Worm (Caenorhabditis elegans) whole organism, L2 larva: ENCODE data around the gene F32D8.14.
A peak's percentile ranks its signal among the peaks of the same experiment; 100 is the strongest.

ENCODE experiments used
- C34F6.9 ChIP-seq: fragments of 150-350 bp; optimal IDR thresholded peaks from 2 replicates; lab custom pipeline; 2014; ENCODE audit warnings: missing biosample characterization, missing genetic modification characterization
- F13H6.1 ChIP-seq: sonication (generic microtip); optimal IDR thresholded peaks from 2 replicates; lab custom pipeline; 2016; ENCODE audit warnings: missing genetic modification characterization, missing compliant biosample characterization
- Y55F3AM.14 ChIP-seq: fragments of 200-800 bp; sonication (Bioruptor generic); optimal IDR thresholded peaks from 2 replicates; lab custom pipeline; 2018; ENCODE audit warnings: mild to moderate bottlenecking, missing genetic modification characterization, missing compliant biosample characterization
- ZK546.5 ChIP-seq: sonication (generic microtip); optimal IDR thresholded peaks from 2 replicates; lab custom pipeline; 2017; ENCODE audit warnings: missing biosample characterization, missing genetic modification characterization
- alr-1 ChIP-seq: fragments of 150-350 bp; optimal IDR thresholded peaks from 2 replicates; lab custom pipeline; 2014; ENCODE audit warnings: missing biosample characterization, missing genetic modification characterization
- aly-2 ChIP-seq: fragments of 150-350 bp; optimal IDR thresholded peaks from 2 replicates; lab custom pipeline; 2014; ENCODE audit warnings: missing biosample characterization, missing genetic modification characterization
- ama-1 ChIP-seq: fragments of 150-350 bp; optimal IDR thresholded peaks from 2 replicates; lab custom pipeline; 2018; ENCODE audit warnings: inconsistent platforms
- blmp-1 ChIP-seq: sonication (generic microtip); optimal IDR thresholded peaks from 2 replicates; lab custom pipeline; 2017; ENCODE audit warnings: missing genetic modification characterization, mild to moderate bottlenecking, missing compliant biosample characterization, antibody characterized with exemption, moderate library complexity; ENCODE audit not compliant: insufficient read depth
- ceh-82 ChIP-seq: fragments of 150-350 bp; optimal IDR thresholded peaks from 2 replicates; lab custom pipeline; 2014; ENCODE audit warnings: missing biosample characterization, missing genetic modification characterization
- crh-2 ChIP-seq: sonication (generic microtip); optimal IDR thresholded peaks from 2 replicates; lab custom pipeline; 2017; ENCODE audit warnings: missing biosample characterization, missing genetic modification characterization
- egl-27 ChIP-seq: sonication (generic microtip); optimal IDR thresholded peaks from 3 replicates; lab custom pipeline; 2017; ENCODE audit warnings: missing biosample characterization, missing genetic modification reagents, missing genetic modification characterization
- elt-1 ChIP-seq: fragments of 150-350 bp; optimal IDR thresholded peaks from 2 replicates; lab custom pipeline; 2014; ENCODE audit warnings: missing biosample characterization, missing genetic modification characterization
- elt-3 ChIP-seq: sonication (generic microtip); optimal IDR thresholded peaks from 2 replicates; lab custom pipeline; 2017; ENCODE audit warnings: missing biosample characterization, missing genetic modification characterization
- fos-1 ChIP-seq: fragments of 150-350 bp; optimal IDR thresholded peaks from 2 replicates; lab custom pipeline; 2014; ENCODE audit warnings: missing biosample characterization, missing genetic modification characterization
- gmeb-1 ChIP-seq: fragments of 150-350 bp; optimal IDR thresholded peaks from 2 replicates; lab custom pipeline; 2014; ENCODE audit warnings: missing biosample characterization, missing genetic modification characterization
- lin-11 ChIP-seq: fragments of 150-350 bp; sonication (generic microtip); optimal IDR thresholded peaks from 2 replicates; lab custom pipeline; 2014; ENCODE audit warnings: missing biosample characterization, missing genetic modification characterization, inconsistent platforms, mixed read lengths
- lin-13 ChIP-seq: fragments of 150-350 bp; optimal IDR thresholded peaks from 2 replicates; lab custom pipeline; 2014; ENCODE audit warnings: missing biosample characterization, missing genetic modification reagents, missing genetic modification characterization
- lin-39 ChIP-seq: fragments of 150-350 bp; optimal IDR thresholded peaks from 2 replicates; lab custom pipeline; 2014; ENCODE audit warnings: missing biosample characterization, missing genetic modification reagents, missing genetic modification characterization
- lsy-2 ChIP-seq, 2 experiments: fragments of 150-350 bp in 1 of 2; sonication (generic microtip) in 1 of 2; optimal IDR thresholded peaks; 2 replicates each; lab custom pipeline; 2014 to 2017; ENCODE audit warnings: missing biosample characterization in 2 of 2, missing genetic modification characterization in 2 of 2
- mbf-1 ChIP-seq: sonication (generic microtip); optimal IDR thresholded peaks from 2 replicates; lab custom pipeline; 2017; ENCODE audit warnings: missing biosample characterization, missing genetic modification characterization
- mdl-1 ChIP-seq, 2 experiments: fragments of 150-350 bp in 1 of 2; sonication (generic microtip) in 1 of 2; optimal IDR thresholded peaks; 2 replicates each; lab custom pipeline; 2017; ENCODE audit warnings: missing biosample characterization in 2 of 2, missing genetic modification characterization in 2 of 2
- nhr-10 ChIP-seq: sonication (generic microtip); optimal IDR thresholded peaks from 2 replicates; lab custom pipeline; 2017; ENCODE audit warnings: missing biosample characterization, missing genetic modification characterization
- nhr-11 ChIP-seq: fragments of 150-350 bp; optimal IDR thresholded peaks from 2 replicates; lab custom pipeline; 2014; ENCODE audit warnings: missing biosample characterization, missing genetic modification characterization
- nhr-12 ChIP-seq: fragments of 150-350 bp; optimal IDR thresholded peaks from 2 replicates; lab custom pipeline; 2014; ENCODE audit warnings: missing biosample characterization, missing genetic modification characterization
- nhr-129 ChIP-seq: fragments of 150-350 bp; optimal IDR thresholded peaks from 2 replicates; lab custom pipeline; 2014; ENCODE audit warnings: missing biosample characterization, missing genetic modification characterization
- nhr-21 ChIP-seq: fragments of 150-350 bp; optimal IDR thresholded peaks from 2 replicates; lab custom pipeline; 2014; ENCODE audit warnings: missing biosample characterization, missing genetic modification characterization
- nhr-25 ChIP-seq: fragments of 150-350 bp; sonication (generic microtip); optimal IDR thresholded peaks from 3 replicates; lab custom pipeline; 2014; ENCODE audit warnings: missing biosample characterization, missing genetic modification characterization
- nhr-6 ChIP-seq: fragments of 150-350 bp; optimal IDR thresholded peaks from 2 replicates; lab custom pipeline; 2014; ENCODE audit warnings: missing biosample characterization, missing genetic modification characterization
- nhr-77 ChIP-seq: fragments of 150-350 bp; optimal IDR thresholded peaks from 2 replicates; lab custom pipeline; 2014; ENCODE audit warnings: missing biosample characterization, missing genetic modification characterization
- peb-1 ChIP-seq: fragments of 150-350 bp; optimal IDR thresholded peaks from 2 replicates; lab custom pipeline; 2014; ENCODE audit warnings: missing biosample characterization, missing genetic modification characterization
- sem-4 ChIP-seq: fragments of 150-350 bp; optimal IDR thresholded peaks from 2 replicates; lab custom pipeline; 2014; ENCODE audit warnings: missing biosample characterization, missing genetic modification reagents, missing genetic modification characterization
- skn-1 ChIP-seq: sonication (generic microtip); optimal IDR thresholded peaks from 2 replicates; lab custom pipeline; 2017; ENCODE audit warnings: missing biosample characterization, missing genetic modification characterization
- sma-3 ChIP-seq: sonication (generic microtip); optimal IDR thresholded peaks from 2 replicates; lab custom pipeline; 2016; ENCODE audit warnings: missing genetic modification reagents, missing genetic modification characterization, missing compliant biosample characterization
- sma-9 ChIP-seq, 2 experiments: fragments of 150-350 bp in 1 of 2; sonication (generic microtip) in 1 of 2; optimal IDR thresholded peaks; 2 replicates each; lab custom pipeline; 2014 to 2016; ENCODE audit warnings: missing genetic modification characterization in 2 of 2, mild to moderate bottlenecking in 1 of 2, missing biosample characterization in 1 of 2, missing compliant biosample characterization in 1 of 2, missing genetic modification reagents in 1 of 2, moderate library complexity in 1 of 2
- snpc-4 ChIP-seq: fragments of 150-350 bp; optimal IDR thresholded peaks from 2 replicates; lab custom pipeline; 2014; ENCODE audit warnings: missing biosample characterization, missing genetic modification characterization
- unc-55 ChIP-seq: fragments of 150-350 bp; sonication (generic microtip); optimal IDR thresholded peaks from 3 replicates; lab custom pipeline; 2014; ENCODE audit warnings: missing biosample characterization, missing genetic modification reagents, missing genetic modification characterization
- unc-62 ChIP-seq: fragments of 150-350 bp; optimal IDR thresholded peaks from 2 replicates; lab custom pipeline; 2014; ENCODE audit warnings: missing biosample characterization, missing genetic modification reagents, missing genetic modification characterization
- zag-1 ChIP-seq: fragments of 150-350 bp; optimal IDR thresholded peaks from 2 replicates; lab custom pipeline; 2014; ENCODE audit warnings: missing biosample characterization, missing genetic modification characterization
- ztf-1 ChIP-seq: fragments of 200-800 bp; sonication (Bioruptor generic); conservative IDR thresholded peaks from 2 replicates; pipeline ENCODE4 v1.3.6; 2022; ENCODE audit warnings: missing genetic modification characterization, missing compliant biosample characterization
- ztf-11 ChIP-seq: sonication (generic microtip); optimal IDR thresholded peaks from 2 replicates; lab custom pipeline; 2017; ENCODE audit warnings: missing biosample characterization, missing genetic modification characterization
- ztf-4 ChIP-seq: fragments of 150-350 bp; optimal IDR thresholded peaks from 2 replicates; lab custom pipeline; 2014; ENCODE audit warnings: missing biosample characterization, missing genetic modification characterization

F32D8.14 gene

ce11 chrV:10942161-10942560 lies 47.6 kb upstream of the F32D8.14 start, which contains the start of gene zip-9:
Gene zip-9 (plus strand): TSS chrV:10942461.
- no peak for TF ChIP-seq sma-9 (GFP tag; optimal IDR thresholded peaks at IDR 0.05; lab: Kevin White, UChicago)
- no peak for TF ChIP-seq sma-9 (tag; optimal IDR thresholded peaks at IDR 0.05; lab: Kevin White, UChicago)
- no peak for TF ChIP-seq C34F6.9 (tag; lab: Kevin White, UChicago)
- no peak for TF ChIP-seq elt-1
- TF ChIP-seq ztf-1 = no peak
- no peak for TF ChIP-seq snpc-4 (tag; lab: Kevin White, UChicago)
- TF ChIP-seq peb-1 (tag; lab: Kevin White, UChicago) = no peak
- no peak for TF ChIP-seq ceh-82
- TF ChIP-seq elt-3 (tag; lab: Kevin White, UChicago) = no peak
- TF ChIP-seq nhr-129 = no peak
- no peak for TF ChIP-seq aly-2
- TF ChIP-seq skn-1 (tag; lab: Kevin White, UChicago) = no peak
- no peak for TF ChIP-seq ZK546.5 (tag; lab: Kevin White, UChicago)
- TF ChIP-seq nhr-12 (tag; lab: Kevin White, UChicago) = no peak
- no peak for TF ChIP-seq ztf-11 (tag; lab: Kevin White, UChicago)
- no peak for TF ChIP-seq ztf-4 (tag; lab: Kevin White, UChicago)
- no peak for TF ChIP-seq alr-1
- TF ChIP-seq lin-11 (tag; lab: Kevin White, UChicago) = no peak
- TF ChIP-seq egl-27 (tag; lab: Kevin White, UChicago) = no peak

- no peak for TF ChIP-seq aly-2
- TF ChIP-seq nhr-6 (tag; lab: Kevin White, UChicago) = no peak
- no peak for TF ChIP-seq sma-3 (GFP tag; lab: Kevin White, UChicago)
- no peak for TF ChIP-seq unc-55 (GFP tag; lab: Kevin White, UChicago)
- no peak for TF ChIP-seq nhr-12 (tag; lab: Kevin White, UChicago)
- TF ChIP-seq elt-1 = no peak
- no peak for TF ChIP-seq mbf-1 (tag; lab: Kevin White, UChicago)
- TF ChIP-seq sem-4 (tag; lab: Kevin White, UChicago) = no peak
- TF ChIP-seq blmp-1 (tag; lab: Kevin White, UChicago) = no peak
- no peak for TF ChIP-seq F13H6.1 (tag; lab: Kevin White, UChicago)
Measured at ce11 chrV:10941150-10941549, 46.6 kb upstream of the F32D8.14 start, which contains the start of gene F17C11.26. Gene F17C11.26 (plus strand): TSS chrV:10941450.

- TF ChIP-seq crh-2 (tag; lab: Kevin White, UChicago) = peak; percentile 81
- TF ChIP-seq unc-55 (GFP tag; lab: Kevin White, UChicago) = peak; percentile 59
- TF ChIP-seq zag-1 = peak; percentile 27
- peak; percentile 48 for TF ChIP-seq ztf-4 (tag; lab: Kevin White, UChicago)
- TF ChIP-seq egl-27 (tag; lab: Kevin White, UChicago) = peak; percentile 75
- TF ChIP-seq alr-1 = no peak
- peak; percentile 71 for TF ChIP-seq blmp-1 (tag; lab: Kevin White, UChicago)
- TF ChIP-seq lsy-2 (tag; optimal IDR thresholded peaks at IDR 0.05; lab: Kevin White, UChicago) = peak in 1 of 2 experiments; percentile 65
- TF ChIP-seq lin-11 (tag; lab: Kevin White, UChicago) = no peak
- TF ChIP-seq nhr-25 (tag; lab: Kevin White, UChicago) = peak; percentile 45
- TF ChIP-seq unc-62 = no peak
- TF ChIP-seq lin-39 (tag; lab: Kevin White, UChicago) = no peak
- peak; percentile 77 for TF ChIP-seq Y55F3AM.14 (GFP tag; lab: Kevin White, UChicago)
- peak; percentile 56 for TF ChIP-seq nhr-21 (tag; lab: Kevin White, UChicago)
- TF ChIP-seq sma-9 (GFP tag; optimal IDR thresholded peaks at IDR 0.05; lab: Kevin White, UChicago) = peak; percentile 67
- TF ChIP-seq sma-9 (tag; optimal IDR thresholded peaks at IDR 0.05; lab: Kevin White, UChicago) = no peak
- TF ChIP-seq nhr-10 (tag; lab: Kevin White, UChicago) = no peak
- TF ChIP-seq skn-1 (tag; lab: Kevin White, UChicago) = peak; percentile 75
- TF ChIP-seq ztf-1 = no peak
- TF ChIP-seq C34F6.9 (tag; lab: Kevin White, UChicago) = peak; percentile 75
- peak; percentile 100 for TF ChIP-seq nhr-129
- TF ChIP-seq ama-1 (lab: Kevin White, UChicago) = peak; percentile 34
- no peak for TF ChIP-seq nhr-77 (tag; lab: Kevin White, UChicago)
- TF ChIP-seq F13H6.1 (tag; lab: Kevin White, UChicago) = peak; percentile 77
- peak; percentile 39 for TF ChIP-seq lin-13 (GFP tag; lab: Kevin White, UChicago)
- peak in 1 of 2 experiments; percentile 24 for TF ChIP-seq mdl-1 (tag; optimal IDR thresholded peaks at IDR 0.05; lab: Kevin White, UChicago)
- peak; percentile 74 for TF ChIP-seq fos-1 (tag; lab: Kevin White, UChicago)
- TF ChIP-seq gmeb-1 (tag; lab: Kevin White, UChicago) = peak; percentile 62
- no peak for TF ChIP-seq nhr-11 (tag; lab: Kevin White, UChicago)
- peak; percentile 72 for TF ChIP-seq sma-3 (GFP tag; lab: Kevin White, UChicago)
- no peak for TF ChIP-seq elt-1
Measured at ce11 chrV:10940571-10940991, 46.0 kb upstream of the F32D8.14 start.
